Fruit fly (Drosophila melanogaster) whole organism, embryonic: ENCODE measurements around the gene grass.
A peak's percentile ranks its signal among the peaks of the same experiment; 100 is the strongest.

ENCODE experiments used
- B-H2 ChIP-seq: fragments of 200-800 bp; sonication (Bioruptor generic); optimal IDR thresholded peaks from 2 replicates; lab custom pipeline; 2018; ENCODE audit warnings: missing biosample characterization, mild to moderate bottlenecking, missing genetic modification characterization
- Bgb ChIP-seq: fragments of 200-800 bp; sonication (Bioruptor generic); IDR thresholded peaks from 2 replicates; pipeline ENCODE4 v1.3.6; 2022; ENCODE audit warnings: missing biosample characterization, missing genetic modification characterization; ENCODE audit not compliant: partially characterized antibody
- CG11398 ChIP-seq: fragments of 200-800 bp; sonication (Bioruptor generic); optimal IDR thresholded peaks from 2 replicates; lab custom pipeline; 2016; ENCODE audit warnings: missing biosample characterization, missing genetic modification characterization
- CG12659 ChIP-seq: fragments of 200-800 bp; sonication (Bioruptor generic); optimal IDR thresholded peaks from 3 replicates; lab custom pipeline; 2017; ENCODE audit warnings: mild to moderate bottlenecking, missing biosample characterization, missing genetic modification reagents, missing genetic modification characterization
- CG14014 ChIP-seq: fragments of 200-800 bp; sonication (Bioruptor generic); IDR thresholded peaks from 2 replicates; pipeline ENCODE4 v1.3.6; 2022; ENCODE audit warnings: missing biosample characterization, missing genetic modification characterization
- CG14965 ChIP-seq: fragments of 200-800 bp; sonication (Bioruptor generic); optimal IDR thresholded peaks from 2 replicates; lab custom pipeline; 2016; ENCODE audit warnings: missing biosample characterization, missing genetic modification characterization, borderline replicate concordance
- CG17186 ChIP-seq: fragments of 200-800 bp; sonication (Bioruptor generic); optimal IDR thresholded peaks from 3 replicates; lab custom pipeline; 2017; ENCODE audit warnings: missing biosample characterization, missing genetic modification reagents, missing genetic modification characterization
- CG17328 ChIP-seq: fragments of 200-800 bp; sonication (Bioruptor generic); IDR thresholded peaks from 2 replicates; pipeline ENCODE4 v1.3.6; 2022; ENCODE audit warnings: missing biosample characterization, missing genetic modification characterization
- CG2116 ChIP-seq: fragments of 200-800 bp; sonication (Bioruptor generic); optimal IDR thresholded peaks from 3 replicates; lab custom pipeline; 2018; ENCODE audit warnings: missing biosample characterization, mild to moderate bottlenecking, missing genetic modification characterization
- CG2199 ChIP-seq: fragments of 200-800 bp; sonication (Bioruptor generic); IDR thresholded peaks from 3 replicates; pipeline ENCODE4 v1.3.6; 2022; ENCODE audit warnings: missing biosample characterization, missing genetic modification characterization
- CG3163 ChIP-seq: fragments of 200-800 bp; sonication (Bioruptor generic); optimal IDR thresholded peaks from 3 replicates; lab custom pipeline; 2016; ENCODE audit warnings: missing biosample characterization, missing genetic modification characterization
- CG33213 ChIP-seq: fragments of 200-800 bp; sonication (Bioruptor generic); optimal IDR thresholded peaks from 3 replicates; lab custom pipeline; 2016; ENCODE audit warnings: missing biosample characterization, missing genetic modification characterization
- CG7987 ChIP-seq: fragments of 200-800 bp; sonication (Bioruptor generic); optimal IDR thresholded peaks from 2 replicates; lab custom pipeline; 2018; ENCODE audit warnings: missing biosample characterization, mild to moderate bottlenecking, missing genetic modification characterization, moderate library complexity
- CG8290 ChIP-seq, 3 experiments: fragments of 200-800 bp; sonication (Bioruptor generic); optimal IDR thresholded peaks; 2 replicates each; lab custom pipeline; 2016 to 2019; ENCODE audit warnings: missing biosample characterization in 3 of 3, missing genetic modification characterization in 3 of 3, mild to moderate bottlenecking in 2 of 3, moderate library complexity in 1 of 3
- CG8765 ChIP-seq: fragments of 200-800 bp; sonication (Bioruptor generic); IDR thresholded peaks from 2 replicates; pipeline ENCODE4 v1.3.6; 2022; ENCODE audit warnings: missing biosample characterization, missing genetic modification characterization
- CG9727 ChIP-seq: fragments of 200-800 bp; sonication (Bioruptor generic); optimal IDR thresholded peaks from 3 replicates; lab custom pipeline; 2017; ENCODE audit warnings: missing biosample characterization, mild to moderate bottlenecking, missing genetic modification characterization
- CG9932 ChIP-seq: fragments of 200-800 bp; sonication (Bioruptor generic); IDR thresholded peaks from 2 replicates; pipeline ENCODE4 v1.3.6; 2022; ENCODE audit warnings: missing biosample characterization, missing genetic modification characterization
- CTCF ChIP-seq: fragments of 200-800 bp; sonication (Bioruptor generic); optimal IDR thresholded peaks from 2 replicates; lab custom pipeline; 2017; ENCODE audit warnings: missing biosample characterization, mild to moderate bottlenecking, missing genetic modification characterization, moderate library complexity
- Dbx ChIP-seq: fragments of 200-800 bp; sonication (Bioruptor generic); IDR thresholded peaks from 3 replicates; pipeline ENCODE4 v1.3.6; 2022; ENCODE audit warnings: missing biosample characterization, missing genetic modification characterization
- Dip3 ChIP-seq: fragments of 200-800 bp; sonication (Bioruptor generic); optimal IDR thresholded peaks from 3 replicates; lab custom pipeline; 2016; ENCODE audit warnings: missing biosample characterization, missing genetic modification characterization
- Dref ChIP-seq: fragments of 200-800 bp; sonication (Bioruptor generic); IDR thresholded peaks from 2 replicates; pipeline ENCODE4 v1.3.6; 2022; ENCODE audit warnings: missing biosample characterization, missing genetic modification characterization
- E2f2 ChIP-seq: fragments of 200-800 bp; sonication (Bioruptor generic); IDR thresholded peaks from 2 replicates; pipeline ENCODE4 v1.3.6; 2022; ENCODE audit warnings: missing biosample characterization, missing genetic modification characterization
- HmgZ ChIP-seq: fragments of 200-800 bp; sonication (Bioruptor generic); optimal IDR thresholded peaks from 2 replicates; lab custom pipeline; 2018; ENCODE audit warnings: missing biosample characterization, mild to moderate bottlenecking, missing genetic modification characterization
- Jarid2 ChIP-seq: fragments of 200-800 bp; sonication (Bioruptor generic); optimal IDR thresholded peaks from 3 replicates; lab custom pipeline; 2017; ENCODE audit warnings: mild to moderate bottlenecking, missing biosample characterization, missing genetic modification reagents, missing genetic modification characterization
- Lhr ChIP-seq: fragments of 200-800 bp; sonication (Bioruptor generic); optimal IDR thresholded peaks from 3 replicates; lab custom pipeline; 2017; ENCODE audit warnings: mild to moderate bottlenecking, missing biosample characterization, missing genetic modification reagents, missing genetic modification characterization
- MESR4 ChIP-seq: fragments of 200-800 bp; sonication (Bioruptor generic); optimal IDR thresholded peaks from 2 replicates; lab custom pipeline; 2018; ENCODE audit warnings: missing biosample characterization, mild to moderate bottlenecking, missing genetic modification characterization, moderate library complexity
- Med ChIP-seq: fragments of 200-800 bp; sonication (Bioruptor generic); peaks from one replicate; lab custom pipeline; 2016; ENCODE audit warnings: missing biosample characterization, missing genetic modification characterization, mild to moderate bottlenecking, inconsistent platforms, moderate library complexity
- Myb ChIP-seq: fragments of 200-800 bp; sonication (Bioruptor generic); optimal IDR thresholded peaks from 2 replicates; lab custom pipeline; 2016; ENCODE audit warnings: missing biosample characterization, missing genetic modification characterization
- Opbp ChIP-seq: fragments of 200-800 bp; sonication (Bioruptor generic); IDR thresholded peaks from 3 replicates; pipeline ENCODE4 v1.3.6; 2022; ENCODE audit warnings: missing biosample characterization, missing genetic modification characterization; ENCODE audit not compliant: partially characterized antibody
- Optix ChIP-seq: fragments of 200-800 bp; sonication (Bioruptor generic); IDR thresholded peaks from 3 replicates; pipeline ENCODE4 v1.3.6; 2022; ENCODE audit warnings: missing biosample characterization, missing genetic modification characterization
- Side ChIP-seq: fragments of 200-800 bp; sonication (Bioruptor generic); optimal IDR thresholded peaks from 2 replicates; lab custom pipeline; 2016; ENCODE audit warnings: missing biosample characterization, missing genetic modification characterization
- Sin3A ChIP-seq: fragments of >200 bp; optimal IDR thresholded peaks from 2 replicates; lab custom pipeline; 2018
- chinmo ChIP-seq: fragments of 200-800 bp; sonication (Bioruptor generic); IDR thresholded peaks from 4 replicates; pipeline ENCODE4 v1.3.6; 2022; ENCODE audit warnings: missing biosample characterization, missing genetic modification characterization; ENCODE audit not compliant: partially characterized antibody
- chm ChIP-seq: fragments of 200-800 bp; sonication (Bioruptor generic); IDR thresholded peaks from 2 replicates; pipeline ENCODE4 v1.3.6; 2022; ENCODE audit warnings: missing biosample characterization, missing genetic modification characterization
- ci ChIP-seq: fragments of 200-800 bp; sonication (Bioruptor generic); IDR thresholded peaks from 3 replicates; pipeline ENCODE4 v1.3.6; 2022; ENCODE audit warnings: missing biosample characterization, missing genetic modification characterization
- crc ChIP-seq: fragments of 200-800 bp; sonication (Bioruptor generic); optimal IDR thresholded peaks from 2 replicates; lab custom pipeline; 2016; ENCODE audit warnings: missing biosample characterization, missing genetic modification characterization
- en ChIP-seq: fragments of 200-800 bp; sonication (Bioruptor generic); optimal IDR thresholded peaks from 2 replicates; lab custom pipeline; 2016; ENCODE audit warnings: missing biosample characterization, missing genetic modification characterization
- gfzf ChIP-seq: fragments of 200-800 bp; sonication (Bioruptor generic); optimal IDR thresholded peaks from 2 replicates; lab custom pipeline; 2016; ENCODE audit warnings: missing biosample characterization, mild to moderate bottlenecking, missing genetic modification characterization, moderate library complexity
- ham ChIP-seq: fragments of 200-800 bp; sonication (Bioruptor generic); IDR thresholded peaks from 2 replicates; pipeline ENCODE4 v1.3.6; 2022; ENCODE audit warnings: missing biosample characterization, missing genetic modification characterization
- mld ChIP-seq: fragments of 200-800 bp; sonication (Bioruptor generic); IDR thresholded peaks from 3 replicates; pipeline ENCODE4 v1.3.6; 2022; ENCODE audit warnings: missing biosample characterization, missing genetic modification characterization; ENCODE audit not compliant: partially characterized antibody
- pita ChIP-seq: fragments of 200-800 bp; sonication (Bioruptor generic); optimal IDR thresholded peaks from 2 replicates; lab custom pipeline; 2017; ENCODE audit warnings: missing biosample characterization, mild to moderate bottlenecking, missing genetic modification characterization
- sisA ChIP-seq: fragments of 200-800 bp; sonication (Bioruptor generic); IDR thresholded peaks from 2 replicates; pipeline ENCODE4 v1.3.6; 2022; ENCODE audit warnings: missing biosample characterization, missing genetic modification characterization
- sna ChIP-seq: fragments of 200-800 bp; sonication (Bioruptor generic); IDR thresholded peaks from 2 replicates; pipeline ENCODE4 v1.3.6; 2022; ENCODE audit warnings: missing biosample characterization, missing genetic modification characterization; ENCODE audit not compliant: partially characterized antibody
- stwl ChIP-seq: fragments of 200-800 bp; sonication (Bioruptor generic); optimal IDR thresholded peaks from 3 replicates; lab custom pipeline; 2018; ENCODE audit warnings: missing biosample characterization, mild to moderate bottlenecking, missing genetic modification characterization, moderate library complexity
- tgo ChIP-seq: fragments of 200-800 bp; sonication (Bioruptor generic); IDR thresholded peaks from 3 replicates; pipeline ENCODE4 v1.3.6; 2022; ENCODE audit warnings: missing biosample characterization, missing genetic modification characterization
- tll ChIP-seq, 2 experiments: fragments of 200-800 bp in 1 of 2; fragments of >200 bp in 1 of 2; sonication (Bioruptor generic) in 1 of 2; optimal IDR thresholded peaks; 2 replicates each; lab custom pipeline; 2017 to 2019; ENCODE audit warnings: missing biosample characterization in 2 of 2, missing genetic modification characterization in 2 of 2, mild to moderate bottlenecking in 1 of 2, moderate library complexity in 1 of 2
- unc-4 ChIP-seq: fragments of 200-800 bp; sonication (Bioruptor generic); IDR thresholded peaks from 2 replicates; pipeline ENCODE4 v1.3.6; 2022; ENCODE audit warnings: missing biosample characterization, missing genetic modification characterization; ENCODE audit not compliant: partially characterized antibody
- vnd ChIP-seq: fragments of 200-800 bp; sonication (Bioruptor generic); IDR thresholded peaks from 3 replicates; pipeline ENCODE4 v1.3.6; 2022; ENCODE audit warnings: missing biosample characterization, missing genetic modification characterization; ENCODE audit not compliant: partially characterized antibody
- vvl ChIP-seq: fragments of 200-800 bp; sonication (Bioruptor generic); IDR thresholded peaks from 2 replicates; pipeline ENCODE4 v1.3.6; 2022; ENCODE audit warnings: missing biosample characterization, missing genetic modification characterization
- zfh1 ChIP-seq: fragments of 200-800 bp; sonication (Bioruptor generic); IDR thresholded peaks from 3 replicates; pipeline ENCODE4 v1.3.6; 2022; ENCODE audit warnings: missing biosample characterization, missing genetic modification characterization

Gene grass

dm6 chr3R:27151516-27151823, 6.3 kb upstream of the grass start, which contains the start of gene Men-b:
TSS of gene Men-b (plus strand) at chr3R:27151662.
- TF ChIP-seq Sin3A (lab: Kevin White, UChicago) = peak; percentile 15
- peak; percentile 62 for TF ChIP-seq HmgZ (tag; lab: Kevin White, UChicago)
- TF ChIP-seq ci (GFP tag; lab: Robert Waterston, UW) = peak; percentile 67; the same call in 2 of the 3 replicates
- peak; percentile 42; the same call in 1 of the 3 replicates for TF ChIP-seq mld (GFP tag; lab: Robert Waterston, UW)
- TF ChIP-seq Dref (GFP tag; lab: Robert Waterston, UW) = peak; percentile 50
- TF ChIP-seq tgo (GFP tag; lab: Robert Waterston, UW) = no peak
- peak; percentile 67 for TF ChIP-seq CG12659 (GFP tag; lab: Kevin White, UChicago)
- TF ChIP-seq Dbx (GFP tag; lab: Robert Waterston, UW) = peak; percentile 70
- TF ChIP-seq CG8765 = no peak
- peak; percentile 94 for TF ChIP-seq Lhr
- peak; percentile 15; the same call in 1 of the 4 replicates for TF ChIP-seq chinmo
- peak; percentile 38; the same call in 2 of the 3 replicates for TF ChIP-seq CG2199 (GFP tag; lab: Robert Waterston, UW)
- peak; percentile 34 for TF ChIP-seq CG7987 (GFP tag; lab: Kevin White, UChicago)
- peak; percentile 22 for TF ChIP-seq CG2116
- no peak for TF ChIP-seq CG9727 (GFP tag; lab: Kevin White, UChicago)
- no peak; the same call in 1 of the 2 replicates for TF ChIP-seq CG17328 (GFP tag; lab: Robert Waterston, UW)
- TF ChIP-seq CG33213 (GFP tag; lab: Kevin White, UChicago) = peak; percentile 79
- no peak for TF ChIP-seq tll (GFP tag; optimal IDR thresholded peaks at IDR 0.05; lab: Kevin White, UChicago)
- TF ChIP-seq stwl (tag; lab: Kevin White, UChicago) = peak; percentile 49
- TF ChIP-seq vnd (GFP tag; lab: Robert Waterston, UW) = no peak
- TF ChIP-seq gfzf (GFP tag; lab: Kevin White, UChicago) = peak; percentile 98
- TF ChIP-seq Myb (GFP tag; lab: Kevin White, UChicago) = peak; percentile 20
- peak; percentile 87 for TF ChIP-seq Med (GFP tag; lab: Kevin White, UChicago)
- peak; percentile 63 for TF ChIP-seq Jarid2
- no peak for TF ChIP-seq CG11398
- TF ChIP-seq B-H2 (GFP tag; lab: Kevin White, UChicago) = no peak
- TF ChIP-seq Optix (GFP tag; lab: Robert Waterston, UW) = no peak
- TF ChIP-seq en = no peak
- TF ChIP-seq Opbp (GFP tag; lab: Robert Waterston, UW) = peak; percentile 61; the same call in 1 of the 3 replicates
- TF ChIP-seq CG9932 (GFP tag; lab: Robert Waterston, UW) = peak; percentile 17
- no peak for TF ChIP-seq ham (GFP tag; lab: Robert Waterston, UW)
- 0 out of 2 replicates have a peak, but pooled peaks have one; percentile 13 for TF ChIP-seq CG14014
- TF ChIP-seq zfh1 = peak; percentile 6; the same call in 1 of the 3 replicates
- peak; percentile 87 for TF ChIP-seq E2f2 (GFP tag; lab: Robert Waterston, UW)
- TF ChIP-seq crc (GFP tag; lab: Kevin White, UChicago) = no peak
- TF ChIP-seq pita = peak; percentile 97
- peak; percentile 65 for TF ChIP-seq vvl (GFP tag; lab: Robert Waterston, UW)
- TF ChIP-seq MESR4 (GFP tag; lab: Kevin White, UChicago) = peak; percentile 20
- peak; percentile 55; the same call in 1 of the 2 replicates for TF ChIP-seq chm (GFP tag; lab: Robert Waterston, UW)
- TF ChIP-seq Bgb = peak; percentile 46; the same call in 1 of the 2 replicates
- 0 out of 2 replicates have a peak, but pooled peaks have one; percentile 6 for TF ChIP-seq sisA (GFP tag; lab: Robert Waterston, UW)
- no peak for TF ChIP-seq CG14965
- TF ChIP-seq Dip3 (GFP tag; lab: Kevin White, UChicago) = no peak
- TF ChIP-seq CG17186 (GFP tag; lab: Kevin White, UChicago) = peak; percentile 53
- peak; percentile 14; the same call in 1 of the 2 replicates for TF ChIP-seq unc-4
- TF ChIP-seq CTCF = peak; percentile 80
- TF ChIP-seq CG3163 = peak; percentile 41
- TF ChIP-seq Side = no peak
- TF ChIP-seq sna (GFP tag; lab: Robert Waterston, UW) = peak; percentile 38; the same call in 1 of the 2 replicates
- TF ChIP-seq CG8290 (GFP tag; optimal IDR thresholded peaks at IDR 0.05; lab: Kevin White, UChicago) = no peak
- peak in 1 of 2 experiments; percentile 83 for TF ChIP-seq CG8290 (tag; optimal IDR thresholded peaks at IDR 0.05; lab: Kevin White, UChicago)
